Fruit fly (Drosophila melanogaster) Kc167 (cell line): ENCODE measurements around the gene CG33494.
A peak's percentile ranks its signal among the peaks of the same experiment; 100 is the strongest.

Source experiments
- Myc ChIP-seq: fragments of >200 bp; optimal IDR thresholded peaks from 2 replicates; lab custom pipeline; 2017; ENCODE audit warnings: missing external identifiers
- Sin3A ChIP-seq: fragments of >200 bp; optimal IDR thresholded peaks from 2 replicates; lab custom pipeline; 2018; ENCODE audit warnings: missing external identifiers
- h ChIP-seq: fragments of >200 bp; optimal IDR thresholded peaks from 3 replicates; lab custom pipeline; 2018; ENCODE audit warnings: missing external identifiers
- insv ChIP-seq: fragments of >200 bp; optimal IDR thresholded peaks from 3 replicates; lab custom pipeline; 2018; ENCODE audit warnings: missing external identifiers
- psq ChIP-seq: fragments of >200 bp; optimal IDR thresholded peaks from 2 replicates; lab custom pipeline; 2017; ENCODE audit warnings: missing external identifiers
- ttk ChIP-seq: sonication (Bioruptor generic); optimal IDR thresholded peaks from 2 replicates; lab custom pipeline; 2017; ENCODE audit warnings: missing external identifiers

CG33494 gene

DNA sequence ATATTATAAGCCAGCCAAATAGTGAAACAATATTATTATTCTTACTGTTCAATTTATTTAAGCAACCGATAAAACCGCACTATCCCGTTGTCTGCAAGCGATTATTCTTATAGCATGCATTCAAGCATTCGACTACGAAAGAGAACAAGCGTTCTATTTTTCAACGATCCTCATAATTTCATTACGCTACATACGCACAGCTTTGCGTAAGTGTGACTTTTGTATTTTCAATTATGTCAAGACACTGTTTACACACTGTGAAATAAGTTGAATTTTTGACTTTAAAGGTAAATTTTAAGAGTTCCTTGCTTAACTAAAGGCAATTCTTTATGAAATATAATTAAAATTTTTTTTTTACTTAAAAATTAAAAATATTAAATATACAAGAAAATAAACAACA, at the start of gene CG33494:
CG33494 (minus strand) TSS at position 90 of the 400 bp plus-strand sequence.
- no peak for TF ChIP-seq Myc (lab: Kevin White, UChicago)
- TF ChIP-seq Sin3A (lab: Kevin White, UChicago), result no peak
- no peak for TF ChIP-seq h (lab: Kevin White, UChicago)
- TF ChIP-seq ttk (lab: Kevin White, UChicago), result no peak
- TF ChIP-seq psq (lab: Kevin White, UChicago), result no peak
- no peak for TF ChIP-seq insv (lab: Kevin White, UChicago)

DNA sequence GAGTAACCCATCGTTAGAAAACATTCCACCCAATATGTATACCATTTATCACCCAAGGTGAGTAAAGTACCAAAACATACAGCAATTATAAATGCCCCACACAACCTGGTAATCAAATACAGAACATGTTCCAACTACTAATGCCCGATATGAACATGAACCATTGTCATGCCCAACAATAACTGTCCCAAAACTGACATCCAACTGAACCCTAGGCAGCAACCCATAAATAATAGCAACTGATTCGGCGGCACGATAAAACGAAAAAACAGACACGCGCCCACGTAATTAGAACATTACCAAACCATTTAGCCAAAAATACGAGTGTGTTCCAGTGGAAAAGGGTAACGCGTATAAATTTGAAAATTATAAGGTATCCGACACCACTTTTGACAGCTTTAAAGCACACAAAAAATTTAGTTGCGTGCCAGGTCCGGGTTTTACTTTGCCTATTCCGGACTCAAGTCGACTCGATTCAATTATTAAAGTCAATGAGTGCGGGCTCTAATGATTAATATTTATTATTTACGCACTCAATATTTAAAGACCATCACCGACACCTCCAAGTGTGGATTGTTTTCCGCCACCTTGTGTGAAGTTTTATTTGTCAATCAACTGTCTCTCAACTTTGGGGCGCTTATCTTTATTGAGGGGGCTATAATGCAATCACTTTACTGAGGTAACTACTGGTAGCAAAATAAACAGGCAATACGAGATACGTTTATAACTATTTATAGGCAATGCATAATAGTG, 48.8 kb upstream of the CG33494 start:
- TF ChIP-seq Sin3A (lab: Kevin White, UChicago), result no peak
- no peak for TF ChIP-seq ttk (lab: Kevin White, UChicago)
- no peak for TF ChIP-seq h (lab: Kevin White, UChicago)
- TF ChIP-seq psq (lab: Kevin White, UChicago), result no peak
- TF ChIP-seq insv (lab: Kevin White, UChicago), result no peak
- TF ChIP-seq Myc (lab: Kevin White, UChicago), result no peak

DNA sequence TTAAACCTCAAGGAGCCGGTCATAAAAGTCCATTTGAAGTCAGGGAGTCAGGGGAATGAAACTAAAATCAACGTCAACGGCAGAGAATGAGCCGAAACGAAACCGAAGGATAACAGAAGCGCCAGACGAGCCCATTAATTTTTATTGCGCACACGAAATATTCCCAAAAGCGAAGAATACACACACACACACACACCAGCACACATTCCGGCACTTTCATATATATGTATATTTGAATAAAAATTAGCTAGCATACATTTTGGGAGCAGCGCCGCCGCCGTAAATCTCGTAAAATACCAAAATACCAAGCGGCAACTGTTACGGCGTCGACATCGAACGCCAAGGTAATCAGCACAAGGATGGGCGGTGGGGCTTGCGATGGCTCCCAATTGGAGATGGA, 44.2 kb upstream of the CG33494 start:
- TF ChIP-seq Sin3A (lab: Kevin White, UChicago) (no peak), ttk (lab: Kevin White, UChicago) (no peak), psq (lab: Kevin White, UChicago) (no peak)

DNA sequence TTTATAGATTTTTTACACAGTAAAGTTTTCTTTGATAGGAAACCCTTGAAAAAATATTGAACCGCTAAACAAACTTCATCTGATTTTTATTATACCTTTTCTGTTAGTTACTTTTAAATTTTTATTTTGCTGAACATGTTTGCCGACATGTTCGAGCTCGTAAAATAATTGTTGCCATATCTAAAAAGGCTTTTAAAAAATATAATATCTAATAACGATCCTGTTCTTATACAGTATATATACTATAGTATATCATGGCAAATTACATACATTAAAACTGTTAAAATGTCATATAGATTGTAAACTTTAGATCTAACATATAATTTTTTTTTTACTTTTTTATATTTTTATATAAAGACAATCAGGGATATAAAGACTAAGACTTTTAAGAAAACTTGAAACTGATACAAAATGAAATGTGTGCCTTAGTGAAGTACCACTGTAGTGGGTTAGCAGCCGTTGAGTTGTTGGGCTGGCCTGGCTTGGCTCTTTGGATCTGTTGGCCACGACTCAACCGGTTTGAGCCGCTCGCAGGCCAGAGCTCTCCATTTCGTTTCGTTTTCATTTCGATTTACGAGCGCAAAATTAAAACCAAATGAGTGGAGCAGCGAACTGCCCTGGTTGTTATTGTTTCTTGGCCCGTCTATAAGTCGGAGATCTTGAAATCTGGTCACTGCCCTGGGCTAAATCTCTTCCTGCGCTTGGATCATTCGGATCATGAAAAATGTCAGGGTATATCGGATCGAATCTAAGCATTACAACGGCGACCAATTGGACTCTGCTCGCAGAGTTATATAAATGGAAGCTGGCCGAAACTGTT, 37.7 kb upstream of the CG33494 start:
- TF ChIP-seq h (lab: Kevin White, UChicago) (no peak), ttk (lab: Kevin White, UChicago) (no peak), psq (lab: Kevin White, UChicago) (no peak), Myc (lab: Kevin White, UChicago) (no peak)

DNA sequence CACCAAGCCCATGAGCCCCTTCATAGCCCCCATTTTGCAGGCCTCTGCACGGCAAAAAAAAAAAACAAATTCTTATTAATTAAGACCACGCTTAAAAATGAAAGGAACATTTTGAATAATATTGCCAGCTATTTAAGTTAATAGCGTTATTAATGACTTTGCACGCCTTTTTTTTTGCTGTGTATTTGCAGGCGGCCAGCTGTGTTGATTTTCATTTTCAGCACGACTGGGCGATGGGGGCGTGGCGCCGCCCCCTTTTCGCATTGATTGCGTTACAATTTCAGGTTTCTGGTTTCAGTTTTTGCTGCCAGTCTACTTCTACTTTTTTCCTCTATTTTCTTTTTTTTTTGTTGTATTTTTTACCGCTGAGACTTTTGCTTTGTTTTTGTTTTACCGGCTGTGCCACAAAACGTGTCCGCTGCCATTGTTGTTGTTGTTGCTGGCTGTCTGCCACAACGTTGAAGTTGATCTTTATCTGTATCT, 37.0 kb upstream of the CG33494 start:
- TF ChIP-seq Sin3A (lab: Kevin White, UChicago) (no peak), psq (lab: Kevin White, UChicago) (no peak), h (lab: Kevin White, UChicago) (no peak), insv (lab: Kevin White, UChicago) (no peak), Myc (lab: Kevin White, UChicago) (no peak), ttk (lab: Kevin White, UChicago) (no peak)

DNA sequence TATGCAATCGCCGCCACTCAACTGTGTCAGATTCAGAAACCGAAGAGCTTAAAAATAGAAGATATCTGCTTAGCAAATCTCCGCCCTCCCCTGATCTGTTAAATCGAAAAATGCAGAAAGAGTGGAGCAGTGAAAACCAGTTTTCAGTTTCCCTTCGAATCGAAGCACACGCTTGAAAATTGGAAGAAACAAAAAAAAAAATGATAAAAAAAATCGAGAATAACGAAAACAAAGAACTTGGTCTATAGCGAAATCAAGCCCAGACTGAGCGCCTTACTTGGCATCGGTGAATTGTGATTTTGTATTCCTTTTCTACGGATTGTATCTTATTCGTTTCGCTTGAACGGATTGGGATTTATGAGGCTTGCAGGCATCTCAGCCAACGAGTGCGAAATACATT, 34.3 kb upstream of the CG33494 start:
- TF ChIP-seq Myc (lab: Kevin White, UChicago), result no peak
- no peak for TF ChIP-seq insv (lab: Kevin White, UChicago)
- TF ChIP-seq Sin3A (lab: Kevin White, UChicago), result no peak
- no peak for TF ChIP-seq ttk (lab: Kevin White, UChicago)
- TF ChIP-seq psq (lab: Kevin White, UChicago), result no peak
- no peak for TF ChIP-seq h (lab: Kevin White, UChicago)

DNA sequence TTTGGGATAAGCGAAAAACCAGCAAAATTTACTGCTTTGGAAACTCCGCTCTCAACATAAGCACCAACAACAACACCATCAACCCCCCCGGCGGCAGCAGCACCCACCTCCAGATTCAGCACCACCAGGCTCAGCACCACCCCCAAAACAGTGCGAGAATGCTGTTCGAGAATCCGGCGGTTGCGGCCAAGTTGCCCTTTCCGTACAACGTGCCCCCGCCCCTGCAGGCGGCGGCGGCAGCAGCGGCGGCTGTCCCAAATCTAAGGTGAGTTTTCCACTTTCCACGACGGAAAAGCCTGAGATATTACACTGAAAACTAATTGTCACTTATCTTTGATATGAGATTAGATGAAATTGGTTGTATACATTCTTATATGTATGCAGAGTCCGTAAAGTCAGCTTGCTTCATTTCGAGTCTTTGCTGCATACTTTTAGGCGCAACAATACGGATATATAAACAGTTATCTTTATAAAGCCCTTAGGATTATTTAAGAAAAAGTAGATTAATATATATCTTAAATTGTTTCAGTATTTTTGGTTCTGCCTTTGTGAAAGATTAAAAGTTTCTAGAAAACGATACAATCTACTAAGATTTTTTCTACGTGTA, 24.6 kb upstream of the CG33494 start:
- TF ChIP-seq ttk (lab: Kevin White, UChicago) (peak; percentile 76), Sin3A (lab: Kevin White, UChicago) (no peak)

DNA sequence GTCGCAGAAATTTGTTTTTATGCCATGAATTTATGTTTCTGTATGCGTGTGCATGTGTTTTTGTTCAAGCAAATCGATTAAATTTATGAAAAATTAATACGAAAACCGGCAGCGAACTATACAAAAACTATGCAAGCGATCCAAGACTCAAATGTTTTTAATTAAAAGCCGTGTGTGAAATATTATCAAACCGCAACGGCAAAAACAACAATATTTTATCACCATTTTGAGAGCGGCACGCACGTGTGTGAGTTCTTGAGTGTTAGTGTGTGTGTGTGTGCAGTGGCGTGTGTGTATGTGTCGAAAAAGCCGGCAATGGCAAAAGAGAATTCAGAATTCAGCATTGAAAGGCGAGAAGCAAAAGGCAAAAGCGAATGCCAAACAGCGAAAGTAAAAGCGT, 23.6 kb upstream of the CG33494 start:
- TF ChIP-seq insv (lab: Kevin White, UChicago) (no peak), h (lab: Kevin White, UChicago) (no peak), psq (lab: Kevin White, UChicago) (no peak), Myc (lab: Kevin White, UChicago) (no peak), Sin3A (lab: Kevin White, UChicago) (no peak), ttk (lab: Kevin White, UChicago) (no peak)

DNA sequence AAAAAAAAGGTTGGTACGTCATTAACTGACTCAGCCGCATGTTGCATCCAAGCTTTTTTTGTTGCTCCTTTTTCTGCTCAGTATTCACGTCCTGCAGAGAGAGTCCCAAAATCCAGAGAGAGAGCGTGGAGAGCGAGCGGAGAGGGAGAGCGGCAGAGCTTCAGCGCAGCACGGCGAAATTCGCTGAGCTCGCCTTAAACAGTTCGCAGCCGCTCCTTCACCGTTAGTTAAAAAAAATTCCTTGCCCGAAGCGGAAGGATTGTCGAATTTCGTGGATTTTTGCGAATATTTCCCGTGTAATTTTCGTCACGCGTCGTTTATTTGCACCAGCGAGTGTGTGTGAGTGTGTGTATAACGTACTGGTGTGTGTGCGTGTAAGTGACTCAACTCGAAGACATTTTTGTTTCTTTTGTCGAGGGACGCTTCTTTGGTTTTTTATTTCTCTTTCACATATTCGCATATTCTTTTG, 23.2 kb upstream of the CG33494 start:
- TF ChIP-seq ttk (lab: Kevin White, UChicago) (no peak), h (lab: Kevin White, UChicago) (no peak), insv (lab: Kevin White, UChicago) (no peak), Myc (lab: Kevin White, UChicago) (no peak), psq (lab: Kevin White, UChicago) (no peak), Sin3A (lab: Kevin White, UChicago) (no peak)

DNA sequence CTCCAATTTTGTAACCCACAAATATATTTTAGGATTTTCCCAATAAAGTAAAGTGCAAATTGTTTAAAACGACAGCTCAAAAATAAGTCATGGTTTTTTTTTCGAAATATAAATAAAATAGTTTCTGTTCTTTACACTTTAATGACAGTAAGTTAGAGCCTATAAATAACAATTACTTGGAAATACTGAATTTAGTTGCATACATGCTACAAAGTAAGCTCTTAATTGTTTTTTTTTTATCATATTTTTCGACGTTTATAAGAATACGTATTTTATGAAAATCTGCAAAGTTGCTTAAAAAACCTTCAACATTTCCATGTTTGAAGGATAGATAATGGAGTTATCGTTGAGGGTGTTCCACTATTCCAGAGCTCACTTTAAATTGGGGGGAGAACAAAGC, 22.6 kb upstream of the CG33494 start:
- TF ChIP-seq Myc (lab: Kevin White, UChicago) (no peak), ttk (lab: Kevin White, UChicago) (no peak), psq (lab: Kevin White, UChicago) (no peak), Sin3A (lab: Kevin White, UChicago) (no peak), insv (lab: Kevin White, UChicago) (no peak), h (lab: Kevin White, UChicago) (no peak)
